Worm (Caenorhabditis elegans): ENCODE data around the gene F55B11.3.
A peak's percentile ranks its signal among the peaks of the same experiment; 100 is the strongest.
"Not testable (repeated sequence)": the region's sequence is repeated elsewhere in the genome, so short reads cannot be mapped to it uniquely, and the experiment has no call there.

F55B11.3 gene

DNA sequence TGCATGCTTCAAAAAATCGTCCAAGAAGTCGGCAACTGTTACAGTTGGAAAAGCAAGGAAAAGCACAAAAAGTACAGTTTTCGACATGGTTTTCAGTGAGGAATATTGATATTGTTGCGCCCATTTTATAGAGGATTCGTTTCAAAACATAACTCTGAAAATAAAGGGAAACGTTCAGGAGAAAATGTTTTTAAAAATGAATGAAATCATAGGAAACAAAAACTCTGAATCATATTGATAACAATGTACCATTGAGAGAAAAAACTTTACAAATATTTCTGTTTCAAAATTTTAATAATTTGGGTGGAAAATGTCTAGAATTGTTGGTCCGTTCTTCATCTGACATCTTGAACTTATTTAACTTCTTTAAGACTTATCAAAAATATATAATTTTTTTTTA is 1.3 kb upstream of the F55B11.3 start, which contains the start of gene F55B11.2:
Gene F55B11.2 (minus strand): TSS at position 101 of the 400 bp plus-strand sequence.
- no peak for TF ChIP-seq dpl-1 (GFP tag; optimal IDR thresholded peaks at IDR 0.05)
- TF ChIP-seq efl-1 (optimal IDR thresholded peaks at IDR 0.05): no peak
- TF ChIP-seq efl-1 (GFP tag; optimal IDR thresholded peaks at IDR 0.05 in 1 of 2): peak in 1 of 2 experiments; percentile 34

DNA sequence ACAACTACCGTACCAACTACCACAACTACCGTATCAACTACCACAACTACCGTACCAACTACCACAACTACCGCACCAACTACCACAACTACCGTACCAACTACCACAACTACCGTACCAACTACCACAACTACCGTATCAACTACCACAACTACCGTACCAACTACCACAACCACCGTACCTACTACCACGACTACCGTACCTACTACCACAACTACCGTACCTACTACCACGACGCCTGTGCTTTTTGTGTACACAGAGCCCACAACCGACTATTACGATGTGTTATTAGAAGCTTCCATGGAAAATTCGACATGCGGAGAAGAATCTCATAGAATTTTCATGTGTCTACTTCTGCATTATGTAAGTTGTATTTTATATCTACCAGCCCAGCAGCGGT is 2.9 kb downstream of the F55B11.3 start, which contains the start of gene F55B11.5:
Gene F55B11.5 (plus strand): TSS at position 301 of the 400 bp plus-strand sequence.
- not testable (repeated sequence) for TF ChIP-seq tlp-1, egl-13, xbp-1 (tag; optimal IDR thresholded peaks at IDR 0.05)

DNA sequence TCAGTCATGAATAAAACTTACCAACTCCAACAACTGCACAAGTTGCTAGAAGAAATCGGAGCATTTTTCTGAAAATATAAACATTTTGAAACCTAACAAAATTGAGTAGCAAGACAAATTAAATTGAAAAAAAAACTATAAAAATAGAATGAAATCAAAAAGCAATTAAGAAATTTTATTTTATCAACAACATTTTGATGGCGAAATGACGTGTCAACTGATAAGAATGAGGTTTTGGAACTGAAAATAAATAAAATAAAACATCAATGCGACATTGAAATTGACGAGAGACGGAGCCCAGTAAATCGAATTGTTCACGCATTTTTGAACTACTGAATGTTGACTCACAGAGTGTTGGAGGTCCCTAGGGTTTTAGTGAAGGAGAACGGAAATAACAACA is 6.4 kb downstream of the F55B11.3 start, which contains the start of gene F55B11.4:
Gene F55B11.4 (minus strand): TSS at position 68 of the 400 bp plus-strand sequence.
- TF ChIP-seq nhr-47 (tag; optimal IDR thresholded peaks at IDR 0.05) (no peak), alr-1 (tag; optimal IDR thresholded peaks at IDR 0.05; ENCODE audit: borderline replicate concordance) (no peak), blmp-1 (tag; optimal IDR thresholded peaks at IDR 0.05) (no peak), elt-2 (tag; optimal IDR thresholded peaks at IDR 0.05) (peak; percentile 83), efl-1 (optimal IDR thresholded peaks at IDR 0.05) (no peak), efl-1 (GFP tag; optimal IDR thresholded peaks at IDR 0.05 in 1 of 2) (peak in 1 of 2 experiments; percentile 64), jun-1 (tag; optimal IDR thresholded peaks at IDR 0.05) (no peak), nhr-76 (tag; optimal IDR thresholded peaks at IDR 0.05) (no peak), nhr-28 (tag; optimal IDR thresholded peaks at IDR 0.05) (no peak), grh-1 (GFP tag; IDR thresholded peaks at IDR 0.05) (no peak), swsn-7 (tag; optimal IDR thresholded peaks at IDR 0.05) (no peak), elt-3 (tag; optimal IDR thresholded peaks at IDR 0.05) (no peak), nhr-11 (tag; optimal IDR thresholded peaks at IDR 0.05) (no peak), mab-9 (GFP tag; IDR thresholded peaks at IDR 0.05) (no peak), skn-1 (tag; optimal IDR thresholded peaks at IDR 0.05) (no peak), nhr-85 (tag) (peak; percentile 21)

DNA sequence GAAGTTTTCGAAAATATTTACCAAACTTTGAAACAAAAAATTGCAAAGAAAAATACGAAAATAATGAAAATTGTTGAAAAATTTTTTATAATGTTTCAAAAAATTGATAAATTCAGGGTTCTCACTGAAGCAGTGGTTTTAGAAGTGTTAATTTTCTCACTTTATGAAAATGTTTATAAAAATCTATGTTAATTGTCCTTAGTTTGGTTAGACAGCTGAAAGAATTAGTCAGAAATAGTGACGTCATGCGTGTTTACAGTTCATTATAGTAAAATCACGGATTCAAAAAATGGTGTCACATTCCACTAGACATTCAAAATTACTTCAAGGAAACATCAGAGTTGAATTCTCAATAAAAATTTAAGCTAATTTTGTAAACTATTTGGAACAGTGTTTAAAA is 11.4 kb downstream of the F55B11.3 start:
- TF ChIP-seq Y116A8C.19 (tag; optimal IDR thresholded peaks at IDR 0.05; ENCODE audit: borderline replicate concordance) (no peak), jun-1 (tag; optimal IDR thresholded peaks at IDR 0.05) (no peak), pax-3 (tag; optimal IDR thresholded peaks at IDR 0.05) (no peak), nhr-47 (tag; optimal IDR thresholded peaks at IDR 0.05) (no peak), fkh-8 (tag; optimal IDR thresholded peaks at IDR 0.05) (no peak), isw-1 (GFP tag; IDR thresholded peaks at IDR 0.05) (no peak), nhr-71 (tag; optimal IDR thresholded peaks at IDR 0.05) (no peak), C16A3.4 (tag; optimal IDR thresholded peaks at IDR 0.05) (no peak), snpc-4 (tag; optimal IDR thresholded peaks at IDR 0.05) (no peak), mdl-1 (tag; optimal IDR thresholded peaks at IDR 0.05) (no peak), nhr-85 (tag) (no peak)

ce11 chrIV:14437391-14437790 is 12.9 kb downstream of the F55B11.3 start:
- no peak for TF ChIP-seq ztf-4 (tag; optimal IDR thresholded peaks at IDR 0.05)

- TF ChIP-seq lin-14 (GFP tag; optimal IDR thresholded peaks at IDR 0.05) (no peak), nhr-85 (tag) (no peak), pag-3 (tag; optimal IDR thresholded peaks at IDR 0.05; ENCODE audit: borderline replicate concordance, insufficient read depth) (no peak), ceh-88 (GFP tag; IDR thresholded peaks at IDR 0.05) (no peak), ceh-8 (GFP tag; optimal IDR thresholded peaks at IDR 0.05) (no peak), efl-3 (GFP tag; optimal IDR thresholded peaks at IDR 0.05) (no peak), lir-3 (tag; optimal IDR thresholded peaks at IDR 0.05; ENCODE audit: poor library complexity) (no peak), irx-1 (tag; optimal IDR thresholded peaks at IDR 0.05) (no peak), lsy-2 (tag; optimal IDR thresholded peaks at IDR 0.05) (no peak), unc-62 (GFP tag; optimal IDR thresholded peaks at IDR 0.05) (no peak), nhr-84 (tag; optimal IDR thresholded peaks at IDR 0.05) (no peak)
Observed at ce11 chrIV:14444077-14444476, 19.6 kb downstream of the F55B11.3 start, which contains the start of gene tra-3. Gene tra-3 (minus strand): TSS chrIV:14444183.

Data from whole organism, L1 larva.